Worm (Caenorhabditis elegans) whole organism, L3 larva: Measurements from ENCODE around the gene C15H7.3.

Experiments used
- R02D3.7 ChIP-seq: fragments of 150-350 bp; optimal IDR thresholded peaks from 2 replicates; lab custom pipeline; 2014; ENCODE audit warnings: missing biosample characterization, missing genetic modification characterization
- ZK546.5 ChIP-seq: sonication (generic microtip); optimal IDR thresholded peaks from 2 replicates; lab custom pipeline; 2017; ENCODE audit warnings: missing biosample characterization, missing genetic modification characterization
- aly-2 ChIP-seq: fragments of 150-350 bp; optimal IDR thresholded peaks from 2 replicates; lab custom pipeline; 2014; ENCODE audit warnings: missing biosample characterization, missing genetic modification characterization
- ama-1 ChIP-seq: fragments of 150-350 bp; optimal IDR thresholded peaks from 2 replicates; lab custom pipeline; 2018
- ceh-16 ChIP-seq: sonication (generic microtip); optimal IDR thresholded peaks from 2 replicates; lab custom pipeline; 2017; ENCODE audit warnings: missing biosample characterization, missing genetic modification characterization
- ceh-28 ChIP-seq: fragments of 150-350 bp; optimal IDR thresholded peaks from 2 replicates; lab custom pipeline; 2014; ENCODE audit warnings: missing biosample characterization, missing genetic modification reagents, missing genetic modification characterization
- ceh-82 ChIP-seq: fragments of 150-350 bp; optimal IDR thresholded peaks from 2 replicates; lab custom pipeline; 2014; ENCODE audit warnings: missing biosample characterization, missing genetic modification characterization
- ceh-9 ChIP-seq: sonication (generic microtip); optimal IDR thresholded peaks from 2 replicates; lab custom pipeline; 2018; ENCODE audit warnings: missing biosample characterization, missing genetic modification characterization
- daf-12 ChIP-seq: fragments of 150-350 bp; optimal IDR thresholded peaks from 2 replicates; lab custom pipeline; 2014; ENCODE audit warnings: missing biosample characterization, missing genetic modification reagents, missing genetic modification characterization
- egl-27 ChIP-seq: sonication (generic microtip); optimal IDR thresholded peaks from 4 replicates; lab custom pipeline; 2017; ENCODE audit warnings: missing biosample characterization, missing genetic modification reagents, missing genetic modification characterization
- egl-5 ChIP-seq: fragments of 150-350 bp; optimal IDR thresholded peaks from 2 replicates; lab custom pipeline; 2017; ENCODE audit warnings: missing biosample characterization, missing genetic modification reagents, missing genetic modification characterization, inconsistent platforms
- elt-1 ChIP-seq: fragments of 150-350 bp; optimal IDR thresholded peaks from 2 replicates; lab custom pipeline; 2014; ENCODE audit warnings: missing biosample characterization, missing genetic modification characterization
- elt-2 ChIP-seq: sonication (generic microtip); optimal IDR thresholded peaks from 2 replicates; lab custom pipeline; 2016; ENCODE audit warnings: missing genetic modification reagents, mild to moderate bottlenecking, missing genetic modification characterization, missing compliant biosample characterization
- elt-3 ChIP-seq, 3 experiments: fragments of 150-350 bp in 1 of 3; sonication (generic microtip) in 2 of 3; optimal IDR thresholded peaks; 2 replicates in 2 of 3; 4 replicates in 1 of 3; lab custom pipeline; 2014 to 2017; ENCODE audit warnings: missing biosample characterization in 3 of 3, missing genetic modification characterization in 3 of 3
- eor-1 ChIP-seq, 2 experiments: fragments of 150-350 bp; optimal IDR thresholded peaks; 2 replicates each; lab custom pipeline; 2014 to 2018; ENCODE audit warnings: missing biosample characterization in 2 of 2, missing genetic modification characterization in 2 of 2
- fkh-10 ChIP-seq: sonication (generic microtip); optimal IDR thresholded peaks from 2 replicates; lab custom pipeline; 2017; ENCODE audit warnings: missing biosample characterization, missing genetic modification reagents, missing genetic modification characterization
- fkh-2 ChIP-seq: fragments of 150-350 bp; optimal IDR thresholded peaks from 2 replicates; lab custom pipeline; 2014; ENCODE audit warnings: missing biosample characterization, missing genetic modification reagents, missing genetic modification characterization
- fos-1 ChIP-seq: fragments of 150-350 bp; optimal IDR thresholded peaks from 2 replicates; lab custom pipeline; 2014; ENCODE audit warnings: missing biosample characterization, missing genetic modification characterization
- hmg-11 ChIP-seq: sonication (generic microtip); optimal IDR thresholded peaks from 2 replicates; lab custom pipeline; 2016; ENCODE audit warnings: missing genetic modification characterization, missing compliant biosample characterization
- jun-1 ChIP-seq: fragments of 150-350 bp; optimal IDR thresholded peaks from 2 replicates; lab custom pipeline; 2014; ENCODE audit warnings: missing biosample characterization, missing genetic modification reagents, missing genetic modification characterization
- lin-15B ChIP-seq: fragments of 150-350 bp; optimal IDR thresholded peaks from 2 replicates; lab custom pipeline; 2014; ENCODE audit warnings: missing biosample characterization, missing genetic modification characterization
- lin-39 ChIP-seq: fragments of 150-350 bp; optimal IDR thresholded peaks from 2 replicates; lab custom pipeline; 2018; ENCODE audit warnings: missing biosample characterization, missing genetic modification reagents, missing genetic modification characterization
- lsy-12 ChIP-seq: sonication (generic microtip); optimal IDR thresholded peaks from 2 replicates; lab custom pipeline; 2016; ENCODE audit warnings: mild to moderate bottlenecking, missing genetic modification characterization, missing compliant biosample characterization
- mdl-1 ChIP-seq: fragments of 150-350 bp; optimal IDR thresholded peaks from 2 replicates; lab custom pipeline; 2014; ENCODE audit warnings: missing biosample characterization, missing genetic modification characterization
- mml-1 ChIP-seq: fragments of 150-350 bp; sonication (generic microtip); optimal IDR thresholded peaks from 3 replicates; lab custom pipeline; 2014; ENCODE audit warnings: missing biosample characterization, missing genetic modification characterization
- nfya-1 ChIP-seq: sonication (generic microtip); optimal IDR thresholded peaks from 2 replicates; lab custom pipeline; 2017; ENCODE audit warnings: missing genetic modification characterization, mild to moderate bottlenecking, missing compliant biosample characterization, antibody characterized with exemption, moderate library complexity; ENCODE audit not compliant: insufficient read depth
- nhr-11 ChIP-seq: fragments of 150-350 bp; optimal IDR thresholded peaks from 2 replicates; lab custom pipeline; 2014; ENCODE audit warnings: missing biosample characterization, missing genetic modification characterization
- nhr-12 ChIP-seq: fragments of 150-350 bp; optimal IDR thresholded peaks from 2 replicates; lab custom pipeline; 2014; ENCODE audit warnings: missing biosample characterization, missing genetic modification characterization
- nhr-23 ChIP-seq: fragments of 150-350 bp; optimal IDR thresholded peaks from 2 replicates; lab custom pipeline; 2014; ENCODE audit warnings: missing biosample characterization, missing genetic modification reagents, missing genetic modification characterization
- nhr-237 ChIP-seq: fragments of 150-350 bp; optimal IDR thresholded peaks from 2 replicates; lab custom pipeline; 2014; ENCODE audit warnings: missing biosample characterization, missing genetic modification characterization
- nhr-25 ChIP-seq: sonication (generic microtip); optimal IDR thresholded peaks from 2 replicates; lab custom pipeline; 2017; ENCODE audit warnings: missing biosample characterization, missing genetic modification characterization
- nhr-28 ChIP-seq: fragments of 150-350 bp; optimal IDR thresholded peaks from 2 replicates; lab custom pipeline; 2014; ENCODE audit warnings: missing biosample characterization, missing genetic modification characterization
- nhr-43 ChIP-seq: sonication (generic microtip); optimal IDR thresholded peaks from 2 replicates; lab custom pipeline; 2016; ENCODE audit warnings: mild to moderate bottlenecking, missing genetic modification characterization, missing compliant biosample characterization; ENCODE audit not compliant: poor library complexity, severe bottlenecking
- nhr-67 ChIP-seq: fragments of 150-350 bp; optimal IDR thresholded peaks from 2 replicates; lab custom pipeline; 2014; ENCODE audit warnings: missing biosample characterization, missing genetic modification characterization
- nhr-76 ChIP-seq: fragments of 150-350 bp; sonication (generic microtip); optimal IDR thresholded peaks from 5 replicates; lab custom pipeline; 2014; ENCODE audit warnings: missing biosample characterization, missing genetic modification characterization
- nhr-77 ChIP-seq: fragments of 150-350 bp; optimal IDR thresholded peaks from 2 replicates; lab custom pipeline; 2014; ENCODE audit warnings: missing biosample characterization, missing genetic modification characterization
- pha-4 ChIP-seq: fragments of 150-350 bp; optimal IDR thresholded peaks from 2 replicates; lab custom pipeline; 2014; ENCODE audit warnings: missing biosample characterization, missing genetic modification reagents, missing genetic modification characterization
- pqm-1 ChIP-seq: fragments of 150-350 bp; optimal IDR thresholded peaks from 2 replicates; lab custom pipeline; 2017; ENCODE audit warnings: missing biosample characterization, missing genetic modification characterization, inconsistent platforms
- sea-2 ChIP-seq: fragments of 150-350 bp; sonication (generic microtip); optimal IDR thresholded peaks from 4 replicates; lab custom pipeline; 2014; ENCODE audit warnings: missing biosample characterization, missing genetic modification reagents, missing genetic modification characterization
- skn-1 ChIP-seq: fragments of 150-350 bp; optimal IDR thresholded peaks from 2 replicates; lab custom pipeline; 2014; ENCODE audit warnings: missing biosample characterization, missing genetic modification characterization
- snpc-4 ChIP-seq: fragments of 150-350 bp; optimal IDR thresholded peaks from 2 replicates; lab custom pipeline; 2014; ENCODE audit warnings: missing biosample characterization, missing genetic modification characterization
- tbx-2 ChIP-seq: sonication (generic microtip); optimal IDR thresholded peaks from 2 replicates; lab custom pipeline; 2016; ENCODE audit warnings: mild to moderate bottlenecking, missing genetic modification characterization, missing compliant biosample characterization
- unc-39 ChIP-seq: sonication (generic microtip); optimal IDR thresholded peaks from 4 replicates; lab custom pipeline; 2017; ENCODE audit warnings: missing biosample characterization, missing genetic modification characterization
- unc-62 ChIP-seq: fragments of 150-350 bp; sonication (generic microtip); optimal IDR thresholded peaks from 4 replicates; lab custom pipeline; 2014; ENCODE audit warnings: missing biosample characterization, missing genetic modification reagents, missing genetic modification characterization
- zag-1 ChIP-seq: fragments of 150-350 bp; optimal IDR thresholded peaks from 2 replicates; lab custom pipeline; 2014; ENCODE audit warnings: missing biosample characterization, missing genetic modification characterization
- ztf-11 ChIP-seq: fragments of 150-350 bp; optimal IDR thresholded peaks from 2 replicates; lab custom pipeline; 2014; ENCODE audit warnings: missing biosample characterization, missing genetic modification characterization
- ztf-4 ChIP-seq: fragments of 150-350 bp; optimal IDR thresholded peaks from 2 replicates; lab custom pipeline; 2014; ENCODE audit warnings: missing biosample characterization, missing genetic modification characterization

Gene C15H7.3

DNA sequence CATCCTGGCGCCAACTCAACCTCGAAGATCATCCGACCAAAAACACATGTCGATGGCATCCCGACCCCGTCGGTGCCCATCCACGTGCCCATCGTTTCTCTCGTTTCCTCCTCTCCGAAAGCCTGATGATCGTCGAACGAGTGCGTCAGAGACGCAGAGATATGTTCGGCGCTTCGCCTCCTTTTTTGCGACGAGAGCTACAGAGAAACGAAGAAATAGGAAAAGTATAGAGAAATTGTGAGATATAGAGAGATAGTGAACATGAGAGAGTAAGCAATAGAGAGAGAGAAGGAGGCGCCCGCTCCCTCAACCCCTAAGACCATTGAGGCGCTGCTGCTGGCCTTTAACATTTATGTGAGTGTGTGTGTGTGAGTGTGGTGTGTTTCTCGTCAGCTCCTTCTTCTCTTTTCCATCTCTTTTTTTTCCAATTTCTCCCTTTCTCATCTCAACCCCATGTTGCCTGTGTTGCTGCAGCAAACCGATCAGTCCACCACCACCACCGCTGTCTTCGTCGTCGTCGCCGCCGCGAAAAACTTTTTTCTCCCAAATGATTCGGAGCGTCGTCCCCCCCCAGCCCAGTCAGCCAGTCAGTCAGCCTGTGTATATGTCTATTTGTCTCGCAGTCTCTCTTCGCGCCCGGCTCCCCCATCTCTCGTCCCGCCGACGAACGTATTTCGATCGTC is 32.6 kb downstream of the C15H7.3 start, which contains the start of gene hlh-11:
Gene hlh-11, plus strand, starts transcription at position 633 of the 683 bp plus-strand sequence.
- TF ChIP-seq eor-1 (tag; optimal IDR thresholded peaks at IDR 0.05; lab: Kevin White, UChicago) (no peak), ztf-4 (peak; percentile 52), ztf-11 (tag; lab: Kevin White, UChicago) (no peak), egl-27 (tag; lab: Kevin White, UChicago) (peak; percentile 71), skn-1 (tag; lab: Kevin White, UChicago) (no peak), ceh-16 (no peak), pha-4 (peak; percentile 85), nhr-28 (tag; lab: Kevin White, UChicago) (no peak), nhr-11 (tag; lab: Kevin White, UChicago) (peak; percentile 58), nhr-43 (tag; lab: Kevin White, UChicago) (peak; percentile 96), ama-1 (lab: Kevin White, UChicago) (peak; percentile 50), nhr-23 (peak; percentile 80), fos-1 (tag; lab: Kevin White, UChicago) (peak; percentile 85), lin-39 (tag; lab: Kevin White, UChicago) (peak; percentile 93), elt-3 (tag; optimal IDR thresholded peaks at IDR 0.05; lab: Kevin White, UChicago) (peak in 2 of 3 experiments; percentile 47 to 64), ceh-9 (no peak), nhr-67 (tag; lab: Kevin White, UChicago) (no peak), mml-1 (tag; lab: Kevin White, UChicago) (peak; percentile 21), ZK546.5 (no peak), sea-2 (GFP tag; lab: Kevin White, UChicago) (no peak), elt-2 (tag; lab: Kevin White, UChicago) (peak; percentile 87), nhr-77 (tag; lab: Kevin White, UChicago) (peak; percentile 22), aly-2 (no peak), nhr-237 (tag; lab: Kevin White, UChicago) (no peak), nhr-25 (tag; lab: Kevin White, UChicago) (peak; percentile 87), egl-5 (tag; lab: Kevin White, UChicago) (peak; percentile 62), daf-12 (tag; lab: Kevin White, UChicago) (peak; percentile 11), unc-62 (peak; percentile 43), pqm-1 (tag; lab: Kevin White, UChicago) (peak; percentile 61), hmg-11 (tag; lab: Kevin White, UChicago) (peak; percentile 95), jun-1 (tag; lab: Kevin White, UChicago) (peak; percentile 80), mdl-1 (tag; lab: Kevin White, UChicago) (peak; percentile 97), nfya-1 (peak; percentile 87), nhr-12 (tag; lab: Kevin White, UChicago) (no peak), nhr-76 (no peak), fkh-10 (GFP tag; lab: Kevin White, UChicago) (peak; percentile 52), fkh-2 (tag; lab: Kevin White, UChicago) (no peak), lin-15B (tag; lab: Kevin White, UChicago) (peak; percentile 61), snpc-4 (tag; lab: Kevin White, UChicago) (peak; percentile 37), R02D3.7 (tag; lab: Kevin White, UChicago) (peak; percentile 62), elt-1 (tag; lab: Kevin White, UChicago) (no peak), ceh-82 (tag; lab: Kevin White, UChicago) (peak; percentile 75), zag-1 (tag; lab: Kevin White, UChicago) (peak; percentile 10), lsy-12 (tag; lab: Kevin White, UChicago) (peak; percentile 72), ceh-28 (tag; lab: Kevin White, UChicago) (peak; percentile 83), tbx-2 (peak; percentile 76), unc-39 (tag; lab: Kevin White, UChicago) (no peak)
- TF ChIP-seq, all 47 proteins: peak for 31
